Fruit fly (Drosophila melanogaster): ENCODE results near the gene CG1208.
A peak's percentile ranks its signal among the peaks of the same experiment; 100 is the strongest.

Gene CG1208

dm6 chr3R:5824456-5824855 is 7.0 kb upstream of the CG1208 start, which contains the start of the genes Sec20 and dgrn (continued):
- peak; percentile 97 for TF ChIP-seq CG10267 (tag; optimal IDR thresholded peaks at IDR 0.05)
- peak; percentile 4 for TF ChIP-seq pum (GFP tag; optimal IDR thresholded peaks at IDR 0.05)
- TF ChIP-seq CG10366 (GFP tag; IDR thresholded peaks at IDR 0.05) = peak; percentile 18; the same call in 1 of the 2 replicates
- peak; percentile 58 for TF ChIP-seq CG9215 (GFP tag; IDR thresholded peaks at IDR 0.05)
- TF ChIP-seq ac (GFP tag; optimal IDR thresholded peaks at IDR 0.05) = no peak
- no peak for TF ChIP-seq yki (optimal IDR thresholded peaks at IDR 0.05)
- TF ChIP-seq CG17359 (tag; optimal IDR thresholded peaks at IDR 0.05) = peak; percentile 29
- peak; percentile 95 for TF ChIP-seq CG13287 (GFP tag; IDR thresholded peaks at IDR 0.05; ENCODE audit: partially characterized antibody)
- TF ChIP-seq CG3995 (GFP tag; optimal IDR thresholded peaks at IDR 0.05) = peak; percentile 61
- TF ChIP-seq CG32532 (GFP tag; IDR thresholded peaks at IDR 0.05) = peak; percentile 60
- TF ChIP-seq CG13775 (GFP tag; optimal IDR thresholded peaks at IDR 0.05) = peak; percentile 77
- TF ChIP-seq CG12299 (tag; optimal IDR thresholded peaks at IDR 0.05) = peak; percentile 28
- no peak for TF ChIP-seq CG2678 (tag; optimal IDR thresholded peaks at IDR 0.05)
- TF ChIP-seq insv (GFP tag; optimal IDR thresholded peaks at IDR 0.05) = peak in 1 of 2 experiments; percentile 44
- peak; percentile 91 for TF ChIP-seq Doc3 (GFP tag; IDR thresholded peaks at IDR 0.05; ENCODE audit: partially characterized antibody)
- peak; percentile 54 for TF ChIP-seq CG7556 (GFP tag; optimal IDR thresholded peaks at IDR 0.05)
- peak; percentile 82 for TF ChIP-seq gem (tag; optimal IDR thresholded peaks at IDR 0.05)
- TF ChIP-seq bab2 (GFP tag; optimal IDR thresholded peaks at IDR 0.05) = peak; percentile 21
- TF ChIP-seq CG12659 (GFP tag; optimal IDR thresholded peaks at IDR 0.05) = peak; percentile 82
- peak; percentile 71 for TF ChIP-seq lab (GFP tag; optimal IDR thresholded peaks at IDR 0.05)
- 0 out of 3 replicates have a peak, but pooled peaks have one; percentile 49 for TF ChIP-seq ken (GFP tag; IDR thresholded peaks at IDR 0.05)
- peak; percentile 92 for TF ChIP-seq mld (GFP tag; IDR thresholded peaks at IDR 0.05; ENCODE audit: partially characterized antibody)
- peak; percentile 67 for TF ChIP-seq CG18599 (GFP tag; optimal IDR thresholded peaks at IDR 0.05)
- no peak for TF ChIP-seq CG14965 (GFP tag; optimal IDR thresholded peaks at IDR 0.05; ENCODE audit: borderline replicate concordance)
- no peak for TF ChIP-seq CG33557 (GFP tag; optimal IDR thresholded peaks at IDR 0.05)
- peak; percentile 48 for TF ChIP-seq CG13123 (GFP tag; optimal IDR thresholded peaks at IDR 0.05)
- 0 out of 3 replicates have a peak, but pooled peaks have one; percentile 23 for TF ChIP-seq Mrtf (GFP tag; IDR thresholded peaks at IDR 0.05)
- TF ChIP-seq Myb (GFP tag; optimal IDR thresholded peaks at IDR 0.05) = peak; percentile 64
- TF ChIP-seq zfh1 (GFP tag; IDR thresholded peaks at IDR 0.05) = peak; percentile 66
- no peak for TF ChIP-seq dan (GFP tag; IDR thresholded peaks at IDR 0.05)
- TF ChIP-seq Dip3 (GFP tag; optimal IDR thresholded peaks at IDR 0.05) = peak; percentile 56
- TF ChIP-seq Rx (GFP tag; IDR thresholded peaks at IDR 0.05) = 0 out of 2 replicates have a peak, but pooled peaks have one; percentile 25
- 0 out of 2 replicates have a peak, but pooled peaks have one; percentile 28 for TF ChIP-seq CG31224 (GFP tag; IDR thresholded peaks at IDR 0.05)
- no peak for TF ChIP-seq CG1792 (GFP tag; optimal IDR thresholded peaks at IDR 0.05)
- TF ChIP-seq NfI (GFP tag; optimal IDR thresholded peaks at IDR 0.05) = peak; percentile 53
- no peak for TF ChIP-seq usp (GFP tag; optimal IDR thresholded peaks at IDR 0.05)
- peak; percentile 11 for TF ChIP-seq pnt (GFP tag; optimal IDR thresholded peaks at IDR 0.05)
- peak; percentile 47; the same call in 1 of the 2 replicates for TF ChIP-seq al (GFP tag; IDR thresholded peaks at IDR 0.05)
- TF ChIP-seq Ets65A (GFP tag) = peak; percentile 92
- TF ChIP-seq sd (tag; optimal IDR thresholded peaks at IDR 0.05) = peak; percentile 75
- peak; percentile 44 for TF ChIP-seq kay (GFP tag; optimal IDR thresholded peaks at IDR 0.05)
- peak; percentile 50; the same call in 1 of the 2 replicates for TF ChIP-seq CG32772 (GFP tag; IDR thresholded peaks at IDR 0.05)
- peak; percentile 70 for TF ChIP-seq ind (GFP tag; optimal IDR thresholded peaks at IDR 0.05)
- TF ChIP-seq CG6765 (GFP tag; optimal IDR thresholded peaks at IDR 0.05) = peak; percentile 9
- TF ChIP-seq sima (GFP tag; optimal IDR thresholded peaks at IDR 0.05) = no peak
- peak; percentile 96 for TF ChIP-seq BEAF-32 (GFP tag; optimal IDR thresholded peaks at IDR 0.05)
- TF ChIP-seq HLH4C (GFP tag; IDR thresholded peaks at IDR 0.05; ENCODE audit: partially characterized antibody) = peak; percentile 92
- TF ChIP-seq gcm (GFP tag; optimal IDR thresholded peaks at IDR 0.05) = peak; percentile 61
- peak; percentile 74 for TF ChIP-seq NFAT (GFP tag; IDR thresholded peaks at IDR 0.05)
- TF ChIP-seq prd (optimal IDR thresholded peaks at IDR 0.05) = no peak
- TF ChIP-seq prd (GFP tag; IDR thresholded peaks at IDR 0.05) = peak; percentile 75
